Fruit fly (Drosophila melanogaster): ENCODE data around the gene CG31928.

Gene CG31928

DNA sequence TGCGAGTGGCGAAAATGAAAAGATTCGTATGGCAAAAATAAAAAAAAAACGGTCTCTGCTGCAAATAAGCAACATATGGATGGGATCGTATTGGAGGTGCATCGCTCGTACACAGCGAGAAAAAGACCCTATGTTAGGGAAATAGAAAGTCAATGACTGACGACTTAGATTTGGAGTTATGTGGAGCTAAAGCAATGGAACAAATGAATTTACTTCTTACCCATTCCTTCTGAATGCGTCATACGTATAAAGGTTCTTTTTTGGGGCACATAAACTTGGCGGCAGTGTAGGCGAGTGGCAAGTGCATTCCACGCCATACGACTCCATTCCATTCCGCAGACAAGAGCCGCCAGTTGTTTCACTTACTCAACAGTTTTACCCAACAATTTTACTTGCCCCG, 21.3 kb upstream of the CG31928 start:
- TF ChIP-seq noc (tag; optimal IDR thresholded peaks at IDR 0.05): no peak

dm6 chr2L:1473427-1473826, 18.7 kb upstream of the CG31928 start:
- TF ChIP-seq noc (tag; optimal IDR thresholded peaks at IDR 0.05): no peak

- no peak for TF ChIP-seq noc (tag; optimal IDR thresholded peaks at IDR 0.05)
Measured at dm6 chr2L:1476872-1477503, 15.1 kb upstream of the CG31928 start.

dm6 chr2L:1478488-1478887, 13.6 kb upstream of the CG31928 start:
- no peak for TF ChIP-seq noc (tag; optimal IDR thresholded peaks at IDR 0.05)

DNA sequence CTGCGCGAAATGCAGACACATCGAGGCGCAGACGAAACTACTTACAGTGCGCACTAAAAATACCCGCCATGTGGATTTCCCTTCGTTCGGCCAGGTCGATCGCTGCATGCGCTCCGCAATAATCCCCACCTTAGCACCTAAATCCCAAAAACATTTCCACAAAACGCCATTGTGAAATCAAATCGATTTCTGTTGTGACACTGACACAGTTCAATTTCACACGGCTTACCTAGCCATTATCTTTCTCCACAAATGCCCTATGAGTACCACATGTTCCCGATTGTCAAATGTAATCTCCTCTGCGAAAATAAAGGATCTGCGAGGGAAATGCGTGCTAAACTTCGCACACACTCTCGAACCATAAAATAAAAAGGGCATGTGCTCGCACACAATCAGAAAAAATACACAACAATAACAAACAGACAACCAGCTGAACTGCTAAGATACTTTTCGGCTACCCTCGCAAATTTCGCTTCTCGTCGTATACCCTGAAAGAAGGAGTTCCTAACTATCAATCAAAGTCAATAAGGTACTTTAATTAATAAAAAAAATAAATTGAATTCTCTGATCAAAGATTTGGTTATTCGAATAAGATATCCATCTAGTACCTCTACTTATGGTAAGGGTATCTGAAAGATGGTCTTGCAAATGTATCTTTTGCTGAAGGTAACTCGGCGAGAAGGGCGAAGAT, 6.0 kb upstream of the CG31928 start:
- no peak for TF ChIP-seq noc (tag; optimal IDR thresholded peaks at IDR 0.05)

dm6 chr2L:1493770-1494169, 1.7 kb downstream of the CG31928 start, which contains the start of gene CG33128:
TSS of gene CG33128 (plus strand) at chr2L:1494070.
- no peak for TF ChIP-seq noc (tag; optimal IDR thresholded peaks at IDR 0.05)

DNA sequence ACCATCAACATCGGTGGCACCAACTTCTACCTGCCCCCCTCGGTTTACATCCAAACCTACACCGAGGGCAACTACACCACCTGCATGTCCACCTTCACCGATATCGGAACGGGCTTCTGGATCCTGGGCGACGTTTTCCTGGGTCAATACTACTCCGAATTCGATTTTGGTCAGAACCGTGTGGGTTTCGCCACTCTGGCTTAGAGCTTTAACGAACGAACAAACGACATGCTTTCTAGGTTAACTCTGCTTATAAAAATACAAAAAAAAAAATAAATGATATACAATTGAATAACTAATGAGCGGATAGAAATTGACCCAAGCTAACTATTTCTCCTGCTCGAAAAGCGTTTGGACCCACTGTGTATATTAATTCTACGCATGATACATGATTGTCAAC, 3.1 kb downstream of the CG31928 start, which contains the start of gene CG31926:
Gene CG31926 (plus strand): TSS at position 301 of the 400 bp plus-strand sequence.
- TF ChIP-seq noc (tag; optimal IDR thresholded peaks at IDR 0.05): no peak

DNA sequence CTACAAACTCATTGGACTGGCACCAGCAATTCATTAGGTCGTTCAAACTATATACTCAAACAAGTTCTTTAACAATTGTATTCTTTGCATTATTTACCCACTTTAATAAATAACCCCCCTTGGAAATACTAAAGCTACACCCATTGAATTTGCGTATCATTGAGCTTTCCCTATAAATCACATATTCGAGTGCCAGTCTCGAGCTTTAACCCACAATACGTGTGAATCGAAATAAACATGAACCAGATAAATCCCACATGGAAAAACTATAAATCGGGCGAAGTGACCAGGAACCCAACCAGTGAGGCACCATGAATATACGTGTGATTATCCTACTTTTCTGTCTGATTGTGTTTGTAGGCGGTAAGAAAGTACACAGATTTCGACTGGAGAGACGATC, 4.8 kb downstream of the CG31928 start, which contains the start of gene CG31661:
Gene CG31661 (plus strand): TSS at position 301 of the 400 bp plus-strand sequence.
- no peak for TF ChIP-seq noc (tag; optimal IDR thresholded peaks at IDR 0.05)

dm6 chr2L:1498966-1499554, 7.0 kb downstream of the CG31928 start:
- TF ChIP-seq noc (tag; optimal IDR thresholded peaks at IDR 0.05): no peak

- no peak for TF ChIP-seq noc (tag; optimal IDR thresholded peaks at IDR 0.05)
Measured at dm6 chr2L:1500312-1500711, 8.2 kb downstream of the CG31928 start, which contains the start of gene CG18131. TSS of gene CG18131 (minus strand) at chr2L:1500608.

DNA sequence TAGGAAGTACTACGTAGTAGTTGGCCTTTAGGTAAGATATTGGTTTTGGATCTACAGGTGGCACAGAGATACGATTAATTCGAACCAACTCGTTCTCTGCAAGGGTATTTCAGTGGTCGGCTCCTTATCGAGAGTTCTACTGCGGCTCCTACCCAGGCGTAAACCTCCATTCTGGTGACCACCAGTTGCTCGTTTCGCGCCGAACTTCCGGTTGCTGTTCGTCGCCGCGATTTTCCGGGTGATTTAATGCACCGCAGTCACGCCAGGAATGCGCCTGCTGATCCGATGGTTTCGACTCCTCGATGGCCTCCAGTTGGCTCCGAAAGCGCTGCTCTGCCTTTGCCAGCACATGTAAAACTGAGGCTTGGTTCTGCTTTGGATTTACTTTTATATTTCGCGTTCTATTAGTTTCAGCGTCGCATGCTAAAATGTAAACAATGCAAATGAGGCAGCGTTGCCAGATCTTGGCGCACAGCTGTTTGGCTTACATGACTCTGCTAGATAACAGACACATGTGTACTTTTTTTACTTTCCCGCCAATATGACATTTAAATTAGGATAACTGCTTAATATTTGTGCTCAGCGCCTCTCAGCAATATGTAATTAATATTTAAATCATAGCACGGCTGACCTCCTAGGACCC, 10.5 kb downstream of the CG31928 start, which contains the start of gene CG7420:
Gene CG7420 (minus strand): TSS at position 446 of the 643 bp plus-strand sequence.
- no peak for TF ChIP-seq noc (tag; optimal IDR thresholded peaks at IDR 0.05)

dm6 chr2L:1504288-1504687, 12.2 kb downstream of the CG31928 start:
- no peak for TF ChIP-seq noc (tag; optimal IDR thresholded peaks at IDR 0.05)

DNA sequence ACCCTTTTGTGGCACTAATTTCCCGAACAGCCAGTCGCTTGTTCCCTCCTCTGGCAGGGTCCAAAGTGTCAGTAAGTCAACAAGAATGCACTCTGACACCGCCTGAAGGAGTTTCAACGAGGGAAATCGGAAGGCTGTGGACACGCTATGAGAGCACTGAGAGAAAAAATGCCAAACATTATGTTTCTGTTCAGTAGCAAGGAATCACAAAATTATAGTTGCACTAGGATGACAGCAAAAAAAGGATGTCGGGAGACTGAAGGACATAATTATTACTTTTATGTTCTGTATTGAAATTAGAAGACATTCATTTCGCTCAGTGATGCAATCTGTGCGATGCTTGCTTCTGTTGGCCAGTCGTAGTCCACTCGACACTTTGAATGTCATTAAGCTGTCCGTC, 17.7 kb downstream of the CG31928 start:
- TF ChIP-seq noc (tag; optimal IDR thresholded peaks at IDR 0.05): no peak

dm6 chr2L:1517378-1517777, 25.3 kb downstream of the CG31928 start, which contains the start of gene CG18132:
TSS of gene CG18132 (minus strand) at chr2L:1517478.
- TF ChIP-seq noc (tag; optimal IDR thresholded peaks at IDR 0.05): no peak

dm6 chr2L:1518022-1518421, 25.9 kb downstream of the CG31928 start, which contains the start of gene halo:
TSS of gene halo (minus strand) at chr2L:1518148.
- TF ChIP-seq noc (tag; optimal IDR thresholded peaks at IDR 0.05): no peak

DNA sequence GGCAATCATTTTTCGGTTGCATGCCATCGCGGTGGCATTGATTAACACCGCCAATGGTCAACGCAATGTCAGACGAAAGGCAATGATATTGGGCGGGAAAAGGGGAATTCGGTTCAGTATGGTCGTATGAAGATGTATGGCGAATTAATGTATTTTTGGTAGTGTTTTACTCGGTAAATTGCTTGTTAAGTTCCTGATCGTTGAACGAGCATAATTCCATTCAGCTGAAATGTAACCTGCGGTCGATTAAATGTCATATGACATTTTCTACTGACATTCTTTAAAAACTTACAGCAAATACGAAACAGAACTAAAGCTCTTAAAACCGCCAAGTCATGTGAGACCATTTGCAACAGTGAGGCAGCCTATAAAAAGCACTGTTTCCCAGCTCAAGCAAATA, 28.1 kb downstream of the CG31928 start, which contains the start of gene Or22a:
Gene Or22a (plus strand): TSS at position 301 of the 400 bp plus-strand sequence.
- TF ChIP-seq noc (tag; optimal IDR thresholded peaks at IDR 0.05): no peak

Measured in whole organism, larva.